Worm (Caenorhabditis elegans): ENCODE data around the gene F56C3.7.
A peak's percentile ranks its signal among the peaks of the same experiment; 100 is the strongest.

The F56C3.7 gene

ce11 chrX:1395793-1396192, 25.2 kb upstream of the F56C3.7 start:
- TF ChIP-seq bed-2 (GFP tag; IDR thresholded peaks at IDR 0.05) = no peak
- no peak for TF ChIP-seq snpc-3.4 (tag; optimal IDR thresholded peaks at IDR 0.05)
- no peak for TF ChIP-seq repo-1 (tag; optimal IDR thresholded peaks at IDR 0.05)
- TF ChIP-seq egrh-3 (GFP tag; IDR thresholded peaks at IDR 0.05) = no peak
- no peak for TF ChIP-seq lsy-27 (tag; optimal IDR thresholded peaks at IDR 0.05; ENCODE audit: borderline replicate concordance, insufficient read depth)
- TF ChIP-seq ets-4 (GFP tag; optimal IDR thresholded peaks at IDR 0.05) = no peak
- TF ChIP-seq dpff-1 (tag; optimal IDR thresholded peaks at IDR 0.05) = no peak
- no peak for TF ChIP-seq ztf-26 (tag; optimal IDR thresholded peaks at IDR 0.05)
- no peak for TF ChIP-seq sdz-38 (tag; optimal IDR thresholded peaks at IDR 0.05)
- no peak for TF ChIP-seq madf-8 (GFP tag; conservative IDR thresholded peaks at IDR 0.05)
- no peak for TF ChIP-seq Y56A3A.18 (GFP tag; IDR thresholded peaks at IDR 0.05)
- peak; percentile 27 for TF ChIP-seq lin-40 (tag; optimal IDR thresholded peaks at IDR 0.05)
- TF ChIP-seq cebp-1 (GFP tag; IDR thresholded peaks at IDR 0.05) = no peak
- TF ChIP-seq cebp-1 (tag; optimal IDR thresholded peaks at IDR 0.05) = peak; percentile 32
- no peak for TF ChIP-seq ceh-100 (GFP tag; IDR thresholded peaks at IDR 0.05)
- no peak for TF ChIP-seq Y95B8A.8 (GFP tag; IDR thresholded peaks at IDR 0.05)
- TF ChIP-seq ekl-4 (GFP tag; IDR thresholded peaks at IDR 0.05) = no peak
- no peak for TF ChIP-seq B0261.1 (tag; optimal IDR thresholded peaks at IDR 0.05)
- no peak for TF ChIP-seq attf-5 (GFP tag; optimal IDR thresholded peaks at IDR 0.05)
- TF ChIP-seq akir-1 (GFP tag; optimal IDR thresholded peaks at IDR 0.05) = no peak
- no peak for TF ChIP-seq dox-1 (GFP tag; IDR thresholded peaks at IDR 0.05)
- no peak for TF ChIP-seq Y53F4B.3 (GFP tag; IDR thresholded peaks at IDR 0.05)
- TF ChIP-seq ceh-40 (GFP tag; IDR thresholded peaks at IDR 0.05) = no peak
- no peak for TF ChIP-seq T26A5.8 (tag; optimal IDR thresholded peaks at IDR 0.05)
- TF ChIP-seq tbx-9 (tag; optimal IDR thresholded peaks at IDR 0.05; ENCODE audit: borderline replicate concordance) = no peak
- TF ChIP-seq F10E7.11 (tag; optimal IDR thresholded peaks at IDR 0.05) = no peak
- no peak for TF ChIP-seq nfya-2 (GFP tag; IDR thresholded peaks at IDR 0.05)
- no peak for TF ChIP-seq pha-4 (tag; optimal IDR thresholded peaks at IDR 0.05)
- no peak for TF ChIP-seq madf-10 (tag; optimal IDR thresholded peaks at IDR 0.05)
- 0 out of 2 replicates have a peak, but pooled peaks have one; percentile 8 for TF ChIP-seq lir-1 (GFP tag; conservative IDR thresholded peaks at IDR 0.05)
- no peak for TF ChIP-seq athp-1 (tag; optimal IDR thresholded peaks at IDR 0.05)
- TF ChIP-seq C06A6.2 (GFP tag; conservative IDR thresholded peaks at IDR 0.05) = no peak
- TF ChIP-seq somi-1 (GFP tag; optimal IDR thresholded peaks at IDR 0.05) = peak; percentile 38
- TF ChIP-seq ztf-18 (tag; optimal IDR thresholded peaks at IDR 0.05) = no peak
- no peak for TF ChIP-seq B0035.1 (tag; optimal IDR thresholded peaks at IDR 0.05)
- TF ChIP-seq atf-7 (tag; optimal IDR thresholded peaks at IDR 0.05) = peak; percentile 51
- TF ChIP-seq ceh-58 (GFP tag; IDR thresholded peaks at IDR 0.05) = no peak
- TF ChIP-seq zfh-2 (GFP tag; conservative IDR thresholded peaks at IDR 0.05) = no peak
- no peak for TF ChIP-seq dpl-1 (GFP tag; optimal IDR thresholded peaks at IDR 0.05)
- TF ChIP-seq lin-35 (GFP tag; optimal IDR thresholded peaks at IDR 0.05) = no peak
- TF ChIP-seq ccch-3 (GFP tag; optimal IDR thresholded peaks at IDR 0.05) = no peak
- TF ChIP-seq gei-17 (GFP tag; optimal IDR thresholded peaks at IDR 0.05) = no peak
- no peak for TF ChIP-seq unc-130 (GFP tag; optimal IDR thresholded peaks at IDR 0.05)
- 0 out of 2 replicates have a peak, but pooled peaks have one; percentile 32 for TF ChIP-seq K11D2.4 (GFP tag; IDR thresholded peaks at IDR 0.05)
- no peak for TF ChIP-seq egl-18 (GFP tag; IDR thresholded peaks at IDR 0.05)
- TF ChIP-seq K12H6.12 (tag; optimal IDR thresholded peaks at IDR 0.05) = peak; percentile 30
